Fruit fly (Drosophila melanogaster) whole organism, embryonic: ENCODE results near the gene kdn.
A peak's percentile ranks its signal among the peaks of the same experiment; 100 is the strongest.

Source experiments
- Abd-B ChIP-seq: fragments of 200-800 bp; sonication (Bioruptor generic); optimal IDR thresholded peaks from 2 replicates; lab custom pipeline; 2018; ENCODE audit warnings: missing biosample characterization, mild to moderate bottlenecking, missing genetic modification characterization, moderate library complexity
- B-H1 ChIP-seq: fragments of 200-800 bp; sonication (Bioruptor generic); IDR thresholded peaks from 3 replicates; pipeline ENCODE4 v1.3.6; 2022; ENCODE audit warnings: missing biosample characterization, missing genetic modification characterization
- B-H2 ChIP-seq: fragments of 200-800 bp; sonication (Bioruptor generic); optimal IDR thresholded peaks from 2 replicates; lab custom pipeline; 2018; ENCODE audit warnings: missing biosample characterization, mild to moderate bottlenecking, missing genetic modification characterization
- BEAF-32 ChIP-seq: fragments of 200-800 bp; sonication (Bioruptor generic); optimal IDR thresholded peaks from 3 replicates; lab custom pipeline; 2017; ENCODE audit warnings: missing biosample characterization, missing genetic modification characterization, mild to moderate bottlenecking, moderate library complexity, missing genetic modification reagents
- Bgb ChIP-seq: fragments of 200-800 bp; sonication (Bioruptor generic); IDR thresholded peaks from 2 replicates; pipeline ENCODE4 v1.3.6; 2022; ENCODE audit warnings: missing biosample characterization, missing genetic modification characterization; ENCODE audit not compliant: partially characterized antibody
- CG1233 ChIP-seq: fragments of 200-800 bp; sonication (Bioruptor generic); optimal IDR thresholded peaks from 4 replicates; lab custom pipeline; 2018; ENCODE audit warnings: missing biosample characterization, mild to moderate bottlenecking, missing genetic modification characterization
- CG12659 ChIP-seq: fragments of 200-800 bp; sonication (Bioruptor generic); optimal IDR thresholded peaks from 3 replicates; lab custom pipeline; 2017; ENCODE audit warnings: mild to moderate bottlenecking, missing biosample characterization, missing genetic modification reagents, missing genetic modification characterization
- CG14050 ChIP-seq: fragments of 200-800 bp; sonication (Bioruptor generic); IDR thresholded peaks from 3 replicates; pipeline ENCODE4 v1.3.6; 2022; ENCODE audit warnings: missing biosample characterization, missing genetic modification characterization
- CG15073 ChIP-seq: fragments of 200-800 bp; sonication (Bioruptor generic); optimal IDR thresholded peaks from 2 replicates; lab custom pipeline; 2016; ENCODE audit warnings: missing biosample characterization, missing genetic modification characterization
- CG1603 ChIP-seq: fragments of 200-800 bp; sonication (Bioruptor generic); optimal IDR thresholded peaks from 2 replicates; lab custom pipeline; 2019; ENCODE audit warnings: missing biosample characterization, mild to moderate bottlenecking, missing genetic modification characterization, moderate library complexity
- CG17568 ChIP-seq: fragments of 200-800 bp; sonication (Bioruptor generic); optimal IDR thresholded peaks from 2 replicates; lab custom pipeline; 2018; ENCODE audit warnings: missing biosample characterization, mild to moderate bottlenecking, missing genetic modification characterization, moderate library complexity
- CG18262 ChIP-seq: fragments of 200-800 bp; optimal IDR thresholded peaks from 3 replicates; lab custom pipeline; 2019; ENCODE audit warnings: missing biosample characterization, mild to moderate bottlenecking, missing genetic modification characterization, moderate library complexity
- CG34224 ChIP-seq: fragments of 200-800 bp; sonication (Bioruptor generic); IDR thresholded peaks from 3 replicates; pipeline ENCODE4 v1.3.6; 2022; ENCODE audit warnings: missing biosample characterization, missing genetic modification characterization; ENCODE audit not compliant: partially characterized antibody
- CG34422 ChIP-seq: fragments of 200-800 bp; sonication (Bioruptor generic); IDR thresholded peaks from 3 replicates; pipeline ENCODE4 v1.3.6; 2022; ENCODE audit warnings: missing biosample characterization, missing genetic modification characterization
- CG4424 ChIP-seq: fragments of 200-800 bp; sonication (Bioruptor generic); optimal IDR thresholded peaks from 3 replicates; lab custom pipeline; 2016; ENCODE audit warnings: missing biosample characterization, missing genetic modification characterization
- CG4617 ChIP-seq: fragments of 200-800 bp; sonication (Bioruptor generic); optimal IDR thresholded peaks from 3 replicates; lab custom pipeline; 2016; ENCODE audit warnings: missing biosample characterization, missing genetic modification characterization, borderline replicate concordance
- CG8944 ChIP-seq: fragments of 200-800 bp; sonication (Bioruptor generic); optimal IDR thresholded peaks from 3 replicates; lab custom pipeline; 2016; ENCODE audit warnings: missing biosample characterization, missing genetic modification characterization
- CG9876 ChIP-seq: fragments of 200-800 bp; sonication (Bioruptor generic); optimal IDR thresholded peaks from 2 replicates; lab custom pipeline; 2016; ENCODE audit warnings: missing biosample characterization, missing genetic modification characterization
- CoRest ChIP-seq: fragments of 200-800 bp; sonication (Bioruptor generic); optimal IDR thresholded peaks from 3 replicates; lab custom pipeline; 2018; ENCODE audit warnings: missing biosample characterization, mild to moderate bottlenecking, missing genetic modification characterization, moderate library complexity
- ERR ChIP-seq: fragments of 200-800 bp; sonication (Bioruptor generic); optimal IDR thresholded peaks from 2 replicates; lab custom pipeline; 2016; ENCODE audit warnings: missing biosample characterization, missing genetic modification characterization
- Ets65A ChIP-seq: fragments of 200-800 bp; sonication (Bioruptor generic); peaks from one replicate; lab custom pipeline; 2016; ENCODE audit warnings: missing biosample characterization, missing genetic modification characterization
- Fer2 ChIP-seq: fragments of 200-800 bp; sonication (Bioruptor generic); optimal IDR thresholded peaks from 2 replicates; lab custom pipeline; 2018; ENCODE audit warnings: missing biosample characterization, mild to moderate bottlenecking, missing genetic modification characterization, moderate library complexity
- HHEX ChIP-seq: fragments of 200-800 bp; sonication (Bioruptor generic); optimal IDR thresholded peaks from 3 replicates; lab custom pipeline; 2017; ENCODE audit warnings: missing biosample characterization, mild to moderate bottlenecking, missing genetic modification characterization, missing genetic modification reagents
- Hey ChIP-seq: fragments of 200-800 bp; sonication (Bioruptor generic); optimal IDR thresholded peaks from 3 replicates; lab custom pipeline; 2018; ENCODE audit warnings: missing biosample characterization, mild to moderate bottlenecking, missing genetic modification characterization
- Mes4 ChIP-seq: fragments of 200-800 bp; sonication (Bioruptor generic); optimal IDR thresholded peaks from 2 replicates; lab custom pipeline; 2016; ENCODE audit warnings: missing biosample characterization, missing genetic modification characterization
- NFAT ChIP-seq: fragments of 200-800 bp; sonication (Bioruptor generic); IDR thresholded peaks from 2 replicates; pipeline ENCODE4 v1.3.6; 2022; ENCODE audit warnings: missing biosample characterization, missing genetic modification characterization
- Nf-YB ChIP-seq: fragments of 200-800 bp; sonication (Bioruptor generic); optimal IDR thresholded peaks from 3 replicates; lab custom pipeline; 2019; ENCODE audit warnings: missing biosample characterization, mild to moderate bottlenecking, missing genetic modification characterization, moderate library complexity
- Pdp1 ChIP-seq, 2 experiments: fragments of 200-800 bp; sonication (Bioruptor generic); optimal IDR thresholded peaks; 3 replicates each; lab custom pipeline; 2016; ENCODE audit warnings: missing biosample characterization in 2 of 2, missing genetic modification characterization in 2 of 2, mild to moderate bottlenecking in 1 of 2, moderate library complexity in 1 of 2
- Ravus ChIP-seq: fragments of 200-800 bp; sonication (Bioruptor generic); IDR thresholded peaks from 2 replicates; pipeline ENCODE4 v1.3.6; 2022; ENCODE audit warnings: missing biosample characterization, missing genetic modification characterization
- Six4 ChIP-seq: fragments of 200-800 bp; sonication (Bioruptor generic); optimal IDR thresholded peaks from 2 replicates; lab custom pipeline; 2016; ENCODE audit warnings: missing biosample characterization, missing genetic modification characterization
- Sox102F ChIP-seq: fragments of 200-800 bp; sonication (Bioruptor generic); optimal IDR thresholded peaks from 2 replicates; lab custom pipeline; 2018; ENCODE audit warnings: missing biosample characterization, mild to moderate bottlenecking, missing genetic modification characterization, moderate library complexity
- bab2 ChIP-seq: fragments of 200-800 bp; sonication (Bioruptor generic); optimal IDR thresholded peaks from 2 replicates; lab custom pipeline; 2016; ENCODE audit warnings: missing biosample characterization, missing genetic modification characterization
- crc ChIP-seq: fragments of 200-800 bp; sonication (Bioruptor generic); optimal IDR thresholded peaks from 2 replicates; lab custom pipeline; 2016; ENCODE audit warnings: missing biosample characterization, missing genetic modification characterization
- crp ChIP-seq, 2 experiments: fragments of 200-800 bp; sonication (Bioruptor generic); optimal IDR thresholded peaks; 2 replicates in 1 of 2; 3 replicates in 1 of 2; lab custom pipeline; 2017; ENCODE audit warnings: missing biosample characterization in 2 of 2, missing genetic modification characterization in 2 of 2, mild to moderate bottlenecking in 1 of 2, moderate library complexity in 1 of 2
- dimm ChIP-seq: fragments of 200-800 bp; sonication (Bioruptor generic); IDR thresholded peaks from 2 replicates; pipeline ENCODE4 v1.3.6; 2022; ENCODE audit warnings: missing biosample characterization, missing genetic modification characterization
- disco-r ChIP-seq: fragments of 200-800 bp; sonication (Bioruptor generic); optimal IDR thresholded peaks from 2 replicates; lab custom pipeline; 2016; ENCODE audit warnings: missing biosample characterization, missing genetic modification characterization
- emc ChIP-seq: fragments of 200-800 bp; sonication (Bioruptor generic); optimal IDR thresholded peaks from 2 replicates; lab custom pipeline; 2016; ENCODE audit warnings: missing biosample characterization, missing genetic modification characterization
- fd3F ChIP-seq: fragments of 200-800 bp; sonication (Bioruptor generic); optimal IDR thresholded peaks from 2 replicates; lab custom pipeline; 2018; ENCODE audit warnings: missing biosample characterization, mild to moderate bottlenecking, missing genetic modification characterization, moderate library complexity
- grn ChIP-seq: fragments of 200-800 bp; sonication (Bioruptor generic); optimal IDR thresholded peaks from 3 replicates; lab custom pipeline; 2017; ENCODE audit warnings: missing biosample characterization, missing genetic modification characterization
- h ChIP-seq: fragments of >200 bp; optimal IDR thresholded peaks from 2 replicates; lab custom pipeline; 2017
- hth ChIP-seq: fragments of >200 bp; optimal IDR thresholded peaks from 2 replicates; lab custom pipeline; 2017; ENCODE audit warnings: inconsistent platforms
- insv ChIP-seq, 2 experiments: fragments of 200-800 bp; sonication (Bioruptor generic); optimal IDR thresholded peaks; 3 replicates each; lab custom pipeline; 2016 to 2018; ENCODE audit warnings: missing biosample characterization in 2 of 2, missing genetic modification characterization in 2 of 2
- nau ChIP-seq: fragments of 200-800 bp; sonication (Bioruptor generic); optimal IDR thresholded peaks from 3 replicates; lab custom pipeline; 2017; ENCODE audit warnings: missing biosample characterization, mild to moderate bottlenecking, missing genetic modification characterization, missing genetic modification reagents
- sens-2 ChIP-seq: fragments of 200-800 bp; sonication (Bioruptor generic); IDR thresholded peaks from 2 replicates; pipeline ENCODE4 v1.3.6; 2022; ENCODE audit warnings: missing biosample characterization, missing genetic modification characterization
- sob ChIP-seq: fragments of 200-800 bp; sonication (Bioruptor generic); IDR thresholded peaks from 2 replicates; pipeline ENCODE4 v1.3.6; 2022; ENCODE audit warnings: missing biosample characterization, missing genetic modification characterization
- tll ChIP-seq, 2 experiments: fragments of 200-800 bp in 1 of 2; fragments of >200 bp in 1 of 2; sonication (Bioruptor generic) in 1 of 2; optimal IDR thresholded peaks; 2 replicates each; lab custom pipeline; 2017 to 2019; ENCODE audit warnings: missing biosample characterization in 2 of 2, missing genetic modification characterization in 2 of 2, mild to moderate bottlenecking in 1 of 2, moderate library complexity in 1 of 2
- tna ChIP-seq: fragments of 200-800 bp; sonication (Bioruptor generic); IDR thresholded peaks from 2 replicates; pipeline ENCODE4 v1.3.6; 2022; ENCODE audit warnings: missing biosample characterization, missing genetic modification characterization; ENCODE audit not compliant: partially characterized antibody
- twi ChIP-seq: fragments of 200-800 bp; optimal IDR thresholded peaks from 2 replicates; lab custom pipeline; 2019; ENCODE audit warnings: missing biosample characterization, mild to moderate bottlenecking, missing genetic modification characterization, moderate library complexity
- tx ChIP-seq: fragments of 200-800 bp; sonication (Bioruptor generic); optimal IDR thresholded peaks from 2 replicates; lab custom pipeline; 2016; ENCODE audit warnings: missing biosample characterization, missing genetic modification characterization

kdn gene

DNA sequence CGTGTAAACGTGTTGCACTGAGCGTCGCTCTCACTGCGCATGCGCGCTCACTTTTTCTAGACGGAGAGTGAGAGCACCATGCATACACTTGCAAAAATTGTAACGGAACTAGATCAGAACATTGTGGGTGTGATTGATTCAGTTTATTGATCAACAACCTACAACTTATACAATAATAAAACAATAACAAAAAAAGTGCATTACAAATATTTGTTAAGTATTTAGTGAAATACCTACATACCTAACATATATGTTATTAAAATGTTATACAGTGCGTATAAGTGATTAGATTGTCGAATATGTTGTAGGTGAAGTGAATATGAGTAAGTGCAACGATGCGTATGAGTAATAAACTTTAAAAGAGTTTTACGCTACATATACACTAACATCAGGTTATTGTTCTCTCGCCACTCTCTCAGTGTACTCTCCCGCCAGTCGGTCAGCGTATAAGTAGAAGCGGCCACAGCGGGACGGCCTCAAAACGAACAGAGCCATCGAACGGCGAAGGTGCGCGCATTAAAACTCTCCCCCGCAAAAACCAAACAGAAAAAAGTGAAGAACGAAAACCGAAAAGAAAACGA, 20.0 kb upstream of the kdn start, which contains the start of gene CG42240 (continued):
- TF ChIP-seq CG1233, result peak; percentile 88
- TF ChIP-seq CG1603 (tag; lab: Kevin White, UChicago), result peak; percentile 70
- TF ChIP-seq CG4424 (GFP tag; lab: Kevin White, UChicago), result peak; percentile 94
- peak; percentile 76 for TF ChIP-seq CG17568 (GFP tag; lab: Kevin White, UChicago)
- no peak for TF ChIP-seq hth
- TF ChIP-seq Pdp1 (GFP tag; optimal IDR thresholded peaks at IDR 0.05; lab: Kevin White, UChicago), result peak; percentile 81 to 82
- TF ChIP-seq crc (GFP tag; lab: Kevin White, UChicago), result peak; percentile 41
- peak; percentile 77 for TF ChIP-seq bab2 (GFP tag; lab: Kevin White, UChicago)
- TF ChIP-seq h, result no peak
- no peak for TF ChIP-seq CG34224
- peak; percentile 25 for TF ChIP-seq Hey (tag; lab: Kevin White, UChicago)
- peak; percentile 56 for TF ChIP-seq tx
- TF ChIP-seq nau (GFP tag; lab: Kevin White, UChicago), result no peak
- TF ChIP-seq Ravus (GFP tag; lab: Robert Waterston, UW), result peak; percentile 23; the same call in 1 of the 2 replicates
- TF ChIP-seq emc (GFP tag; lab: Kevin White, UChicago), result peak; percentile 56
- TF ChIP-seq Six4 (GFP tag; lab: Kevin White, UChicago), result peak; percentile 84
- peak in 1 of 2 experiments; percentile 64 for TF ChIP-seq insv (GFP tag; optimal IDR thresholded peaks at IDR 0.05; lab: Kevin White, UChicago)
- peak; percentile 73 for TF ChIP-seq sob
- peak; percentile 92 for TF ChIP-seq Ets65A (GFP tag; lab: Kevin White, UChicago)
- no peak for TF ChIP-seq tna (GFP tag; lab: Robert Waterston, UW)
- TF ChIP-seq Abd-B (GFP tag; lab: Kevin White, UChicago), result peak; percentile 81
- peak; percentile 57 for TF ChIP-seq B-H2 (GFP tag; lab: Kevin White, UChicago)
- no peak for TF ChIP-seq grn (GFP tag; lab: Kevin White, UChicago)
- peak; percentile 58 for TF ChIP-seq CG14050 (GFP tag; lab: Robert Waterston, UW)
- TF ChIP-seq CG15073 (GFP tag; lab: Kevin White, UChicago), result peak; percentile 31
- TF ChIP-seq CG12659, result peak; percentile 96
- no peak for TF ChIP-seq BEAF-32 (GFP tag; lab: Kevin White, UChicago)
- peak; percentile 78 for TF ChIP-seq fd3F (GFP tag; lab: Kevin White, UChicago)
- peak; percentile 61 for TF ChIP-seq disco-r
- TF ChIP-seq HHEX (GFP tag; lab: Kevin White, UChicago), result peak; percentile 91
- TF ChIP-seq CG8944 (GFP tag; lab: Kevin White, UChicago), result peak; percentile 39
- 0 out of 2 replicates have a peak, but pooled peaks have one; percentile 32 for TF ChIP-seq dimm (GFP tag; lab: Robert Waterston, UW)
- TF ChIP-seq ERR, result peak; percentile 48
- TF ChIP-seq sens-2 (GFP tag; lab: Robert Waterston, UW), result no peak
- TF ChIP-seq CG18262 (tag; lab: Kevin White, UChicago), result peak; percentile 97
- TF ChIP-seq crp (GFP tag; optimal IDR thresholded peaks at IDR 0.05; lab: Kevin White, UChicago), result peak in 1 of 2 experiments; percentile 48
- peak in 1 of 2 experiments; percentile 14 for TF ChIP-seq tll (GFP tag; optimal IDR thresholded peaks at IDR 0.05; lab: Kevin White, UChicago)
- TF ChIP-seq twi (tag; lab: Kevin White, UChicago), result peak; percentile 83
- peak; percentile 66; the same call in 2 of the 3 replicates for TF ChIP-seq CG34422
- TF ChIP-seq Nf-YB (GFP tag; lab: Kevin White, UChicago), result peak; percentile 78
- TF ChIP-seq Mes4, result peak; percentile 82
- TF ChIP-seq NFAT (GFP tag; lab: Robert Waterston, UW), result peak; percentile 40; the same call in 1 of the 2 replicates
- peak; percentile 50 for TF ChIP-seq CG4617 (GFP tag; lab: Kevin White, UChicago)
- TF ChIP-seq Sox102F, result peak; percentile 93
- TF ChIP-seq CG9876 (GFP tag; lab: Kevin White, UChicago), result peak; percentile 13
- peak; percentile 62 for TF ChIP-seq B-H1 (GFP tag; lab: Robert Waterston, UW)
- TF ChIP-seq Fer2 (tag; lab: Kevin White, UChicago), result peak; percentile 77
- TF ChIP-seq CoRest (tag; lab: Kevin White, UChicago), result peak; percentile 95
- TF ChIP-seq Bgb (GFP tag; lab: Robert Waterston, UW), result no peak; the same call in 1 of the 2 replicates
